Fruit fly (Drosophila melanogaster): ENCODE data around the gene ldbr.

ldbr gene

DNA sequence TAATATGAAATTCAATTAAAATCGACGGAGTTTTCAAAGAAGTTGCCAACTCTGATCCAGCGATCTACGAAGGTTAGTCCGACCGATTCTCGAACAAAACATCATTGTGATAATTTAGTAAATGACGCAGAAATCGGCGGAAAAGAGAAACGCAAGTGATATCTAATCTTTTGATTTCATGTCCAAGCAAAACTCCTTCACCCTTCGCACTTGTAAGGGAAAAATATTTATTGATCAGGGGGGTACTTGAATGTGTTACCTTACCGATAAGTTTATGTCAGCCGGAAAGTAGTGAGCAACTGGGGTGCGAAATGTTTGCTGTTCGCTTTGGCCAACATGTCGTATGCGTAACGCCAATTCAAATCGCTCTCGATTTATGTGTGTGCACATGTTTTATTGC lies 24.5 kb upstream of the ldbr start:
- TF ChIP-seq CrebA (GFP tag; optimal IDR thresholded peaks at IDR 0.05; ENCODE audit: borderline replicate concordance): no peak
- no peak for TF ChIP-seq dsf (GFP tag; optimal IDR thresholded peaks at IDR 0.05; ENCODE audit: borderline replicate concordance)
- TF ChIP-seq Rel (GFP tag; optimal IDR thresholded peaks at IDR 0.05): no peak
- no peak for TF ChIP-seq Rel (tag; optimal IDR thresholded peaks at IDR 0.05)
- no peak for TF ChIP-seq Myc (optimal IDR thresholded peaks at IDR 0.05)
- no peak for TF ChIP-seq br (GFP tag; optimal IDR thresholded peaks at IDR 0.05)
- no peak for TF ChIP-seq h (GFP tag; optimal IDR thresholded peaks at IDR 0.05)
- no peak for TF ChIP-seq OdsH (GFP tag; optimal IDR thresholded peaks at IDR 0.05)
- TF ChIP-seq sage (GFP tag; optimal IDR thresholded peaks at IDR 0.05): no peak
- no peak for TF ChIP-seq jim (GFP tag; optimal IDR thresholded peaks at IDR 0.05)
- no peak for TF ChIP-seq dmrt93B (GFP tag; optimal IDR thresholded peaks at IDR 0.05)
- TF ChIP-seq ey (GFP tag; optimal IDR thresholded peaks at IDR 0.05): no peak
- no peak for TF ChIP-seq rgr (GFP tag; optimal IDR thresholded peaks at IDR 0.05)
- no peak for TF ChIP-seq CG32264 (GFP tag; optimal IDR thresholded peaks at IDR 0.05)
- TF ChIP-seq Sp1 (GFP tag; optimal IDR thresholded peaks at IDR 0.05): no peak
- no peak for TF ChIP-seq N (GFP tag; optimal IDR thresholded peaks at IDR 0.05)
- TF ChIP-seq pan (optimal IDR thresholded peaks at IDR 0.05): no peak
- TF ChIP-seq psq (GFP tag; optimal IDR thresholded peaks at IDR 0.05): no peak

DNA sequence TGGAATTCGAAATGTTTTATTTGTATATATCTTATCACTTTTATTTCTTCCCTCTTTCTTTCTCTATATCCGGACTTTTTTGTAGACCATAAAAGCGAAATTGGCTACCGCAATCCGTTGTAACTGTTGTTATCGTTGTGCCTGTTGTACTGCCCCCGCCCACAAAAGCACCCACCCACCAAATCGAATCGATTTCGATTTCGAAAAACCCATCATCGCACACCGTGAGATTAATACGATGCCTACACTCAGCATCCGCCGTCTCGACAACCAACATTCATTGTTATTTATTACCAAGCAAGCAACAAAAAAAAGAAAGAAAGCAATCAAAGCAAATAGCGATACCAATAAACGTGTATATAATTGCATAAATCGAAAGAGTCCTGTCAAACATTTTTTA lies 13.4 kb upstream of the ldbr start:
- TF ChIP-seq GATAd (GFP tag; optimal IDR thresholded peaks at IDR 0.05): no peak
- TF ChIP-seq OdsH (GFP tag; optimal IDR thresholded peaks at IDR 0.05): no peak
- TF ChIP-seq br (GFP tag; optimal IDR thresholded peaks at IDR 0.05): no peak
- TF ChIP-seq h (GFP tag; optimal IDR thresholded peaks at IDR 0.05): no peak
- TF ChIP-seq dl (GFP tag; optimal IDR thresholded peaks at IDR 0.05; ENCODE audit: insufficient read depth in 1 of 2, partially characterized antibody in 2 of 2): no peak

DNA sequence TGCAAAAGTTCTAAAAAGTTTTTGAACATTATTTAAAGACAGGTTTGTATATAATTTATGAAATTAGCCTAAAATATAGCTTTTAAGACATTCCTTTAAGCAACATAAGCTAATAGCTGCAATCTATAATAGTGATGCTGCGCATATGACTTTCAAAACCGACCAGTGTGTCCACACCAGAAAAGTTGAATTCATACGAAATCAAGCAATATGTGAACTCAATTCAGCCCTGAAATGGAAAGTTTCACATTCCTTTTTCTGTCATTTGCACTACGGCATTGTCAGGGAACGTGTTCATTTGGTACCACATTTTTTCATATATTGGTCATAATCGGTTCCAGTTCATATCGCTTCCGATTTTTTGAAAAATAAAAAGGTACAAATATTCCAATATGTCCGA lies 12.7 kb upstream of the ldbr start, which contains the start of gene fan:
TSS of gene fan (plus strand) at position 247 of the 400 bp plus-strand sequence.
- no peak for TF ChIP-seq Vsx2 (GFP tag; optimal IDR thresholded peaks at IDR 0.05; ENCODE audit: partially characterized antibody)
- TF ChIP-seq N (GFP tag; optimal IDR thresholded peaks at IDR 0.05): no peak
- TF ChIP-seq dmrt93B (GFP tag; optimal IDR thresholded peaks at IDR 0.05): no peak
- TF ChIP-seq foxo (GFP tag; optimal IDR thresholded peaks at IDR 0.05): no peak
- TF ChIP-seq Jra (GFP tag; optimal IDR thresholded peaks at IDR 0.05): no peak
- TF ChIP-seq sage (GFP tag; optimal IDR thresholded peaks at IDR 0.05): no peak
- TF ChIP-seq CG9705 (GFP tag; optimal IDR thresholded peaks at IDR 0.05): no peak
- no peak for TF ChIP-seq GATAd (GFP tag; optimal IDR thresholded peaks at IDR 0.05)
- no peak for TF ChIP-seq Hnf4 (GFP tag; optimal IDR thresholded peaks at IDR 0.05)
- no peak for TF ChIP-seq rgr (GFP tag; optimal IDR thresholded peaks at IDR 0.05)
- TF ChIP-seq woc (GFP tag; optimal IDR thresholded peaks at IDR 0.05): no peak

DNA sequence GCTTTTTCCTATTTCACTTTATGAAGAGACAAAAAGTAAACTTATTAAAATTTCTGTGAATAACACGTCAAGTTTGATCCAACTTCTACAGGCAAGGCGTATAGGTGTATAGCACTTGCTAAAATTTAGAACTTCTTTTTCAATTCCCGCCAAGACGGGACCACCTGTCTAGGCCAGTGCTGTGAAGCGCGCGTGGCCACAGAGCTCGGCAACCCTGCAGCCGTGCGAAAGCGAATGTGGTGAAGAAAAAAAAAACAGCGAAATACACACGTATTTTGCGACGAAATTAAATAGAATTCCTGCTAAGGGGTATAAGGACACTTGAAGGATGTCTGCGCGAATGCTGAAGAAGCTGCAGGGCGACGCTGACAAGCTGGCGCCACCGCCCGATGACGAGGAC lies 11.5 kb upstream of the ldbr start, which contains the start of gene Nulp1:
TSS of gene Nulp1 (plus strand) at position 198 of the 400 bp plus-strand sequence.
- TF ChIP-seq Dif (GFP tag; optimal IDR thresholded peaks at IDR 0.05; ENCODE audit: partially characterized antibody) (peak; percentile 31), jim (GFP tag; optimal IDR thresholded peaks at IDR 0.05) (peak; percentile 51), psq (GFP tag; optimal IDR thresholded peaks at IDR 0.05) (peak; percentile 71), sv (GFP tag; optimal IDR thresholded peaks at IDR 0.05) (no peak), Myc (optimal IDR thresholded peaks at IDR 0.05) (peak; percentile 7), Jra (GFP tag; optimal IDR thresholded peaks at IDR 0.05) (no peak), brk (GFP tag; optimal IDR thresholded peaks at IDR 0.05) (no peak), usp (GFP tag; optimal IDR thresholded peaks at IDR 0.05) (no peak), GATAd (GFP tag; optimal IDR thresholded peaks at IDR 0.05) (no peak), foxo (GFP tag; optimal IDR thresholded peaks at IDR 0.05) (peak in 1 of 2 experiments; percentile 54), Rel (GFP tag; optimal IDR thresholded peaks at IDR 0.05) (no peak), Rel (tag; optimal IDR thresholded peaks at IDR 0.05) (peak; percentile 46), dmrt93B (GFP tag; optimal IDR thresholded peaks at IDR 0.05) (no peak), Mio (GFP tag; optimal IDR thresholded peaks at IDR 0.05) (no peak), Hr83 (GFP tag; optimal IDR thresholded peaks at IDR 0.05; ENCODE audit: poor library complexity, severe bottlenecking) (peak; percentile 82), ey (GFP tag; optimal IDR thresholded peaks at IDR 0.05) (peak; percentile 10), rgr (GFP tag; optimal IDR thresholded peaks at IDR 0.05) (peak; percentile 63), tai (GFP tag; optimal IDR thresholded peaks at IDR 0.05) (no peak)

Data from whole organism, wandering third instar larva.